Fruit fly (Drosophila melanogaster): Measurements from ENCODE around the gene CG13616.

CG13616 gene

dm6 chr3R:24384952-24385351, 7.7 kb upstream of the CG13616 start, which contains the start of gene CG17780:
TSS of gene CG17780 (minus strand) at chr3R:24385052.
- TF ChIP-seq CG8478 (optimal IDR thresholded peaks at IDR 0.05): no peak
- TF ChIP-seq CTCF (optimal IDR thresholded peaks at IDR 0.05): no peak

- TF ChIP-seq CTCF (optimal IDR thresholded peaks at IDR 0.05) (peak; percentile 68 to 71), CG8478 (optimal IDR thresholded peaks at IDR 0.05) (no peak)
Measured at dm6 chr3R:24386434-24386833, 6.3 kb upstream of the CG13616 start.

dm6 chr3R:24390239-24390638, 2.5 kb upstream of the CG13616 start, which contains the start of the genes CG5768 and CG13615:
TSS of gene CG5768 (minus strand) at chr3R:24390339.
TSS of gene CG13615 (plus strand) at chr3R:24390518.
- no peak for TF ChIP-seq CG8478 (optimal IDR thresholded peaks at IDR 0.05)
- TF ChIP-seq CTCF (optimal IDR thresholded peaks at IDR 0.05): no peak

All from S2 (cell line).